Worm (Caenorhabditis elegans) whole organism, young adult: Measurements from ENCODE around the gene slcr-46.1.
A peak's percentile ranks its signal among the peaks of the same experiment; 100 is the strongest.

Source experiments
- C17E4.6 ChIP-seq: fragments of 200-800 bp; sonication (Bioruptor generic); IDR thresholded peaks from 2 replicates; pipeline ENCODE4 v1.3.6; 2022; ENCODE audit warnings: missing genetic modification reagents, missing genetic modification characterization, missing compliant biosample characterization
- F57C9.4 ChIP-seq: sonication (generic microtip); optimal IDR thresholded peaks from 2 replicates; lab custom pipeline; 2017; ENCODE audit warnings: mild to moderate bottlenecking, missing genetic modification characterization, missing compliant biosample characterization
- atf-7 ChIP-seq: sonication (generic microtip); optimal IDR thresholded peaks from 2 replicates; lab custom pipeline; 2017; ENCODE audit warnings: mild to moderate bottlenecking, missing genetic modification characterization, missing compliant biosample characterization
- ekl-4 ChIP-seq: fragments of 200-800 bp; sonication (Bioruptor generic); IDR thresholded peaks from 2 replicates; pipeline ENCODE4 v1.3.6; 2022; ENCODE audit warnings: missing genetic modification reagents, missing genetic modification characterization, missing compliant biosample characterization
- somi-1 ChIP-seq: fragments of 200-800 bp; sonication (Bioruptor generic); optimal IDR thresholded peaks from 2 replicates; lab custom pipeline; 2018; ENCODE audit warnings: mild to moderate bottlenecking, missing genetic modification characterization, missing compliant biosample characterization
- ztf-6 ChIP-seq: fragments of 200-800 bp; sonication (Bioruptor generic); IDR thresholded peaks from 2 replicates; pipeline ENCODE4 v1.3.6; 2022; ENCODE audit warnings: missing genetic modification reagents, missing genetic modification characterization, missing compliant biosample characterization

DNA sequence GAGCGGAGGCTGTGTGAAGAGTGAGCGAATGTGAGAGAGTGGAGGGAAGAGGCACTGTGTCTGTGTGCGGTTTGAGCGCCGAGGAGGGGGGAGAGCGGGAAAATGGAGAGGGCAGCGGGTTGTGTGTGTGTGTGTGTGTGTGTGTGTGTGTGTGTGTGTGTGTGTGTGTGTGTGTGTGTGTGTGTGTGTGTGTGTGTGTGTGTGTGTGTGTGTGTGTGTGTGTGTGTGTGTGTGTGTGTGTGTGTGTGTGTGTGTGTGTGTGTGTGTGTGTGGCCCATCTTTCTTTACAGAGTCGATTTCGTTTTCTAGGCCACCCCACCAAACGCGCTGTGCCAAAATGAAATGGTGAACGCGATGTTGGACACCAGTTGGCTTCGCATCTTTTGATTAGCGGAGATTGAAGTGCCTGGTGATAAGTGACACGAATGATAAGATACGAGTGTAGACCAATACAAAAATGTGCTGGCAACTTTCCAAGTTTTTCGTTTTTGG, 25.7 kb upstream of the slcr-46.1 start:
- peak; percentile 49 for TF ChIP-seq C17E4.6
- TF ChIP-seq F57C9.4, result peak; percentile 68
- peak; percentile 61; the same call in 1 of the 2 replicates for TF ChIP-seq ztf-6
- peak; percentile 85 for TF ChIP-seq ekl-4
- peak; percentile 93 for TF ChIP-seq somi-1 (GFP tag; lab: Kevin White, UChicago)
- TF ChIP-seq atf-7 (tag; lab: Kevin White, UChicago), result peak; percentile 94
